Fruit fly (Drosophila melanogaster) whole organism, embryonic: ENCODE measurements around the gene CG10492.

Experiments used
- ATbp ChIP-seq: fragments of 200-800 bp; sonication (Bioruptor generic); optimal IDR thresholded peaks from 2 replicates; lab custom pipeline; 2017; ENCODE audit warnings: missing biosample characterization, mild to moderate bottlenecking, missing genetic modification characterization, missing genetic modification reagents
- Blimp-1 ChIP-seq: fragments of 200-800 bp; sonication (Bioruptor generic); optimal IDR thresholded peaks from 3 replicates; lab custom pipeline; 2018; ENCODE audit warnings: missing biosample characterization, missing genetic modification characterization, mild to moderate bottlenecking, moderate library complexity, missing genetic modification reagents
- CG10366 ChIP-seq: fragments of 200-800 bp; sonication (Bioruptor generic); IDR thresholded peaks from 2 replicates; pipeline ENCODE4 v1.3.6; 2022; ENCODE audit warnings: missing biosample characterization, missing genetic modification characterization
- CG11723 ChIP-seq: fragments of 200-800 bp; sonication (Bioruptor generic); optimal IDR thresholded peaks from 2 replicates; lab custom pipeline; 2017; ENCODE audit warnings: missing biosample characterization, mild to moderate bottlenecking, missing genetic modification characterization
- CG12942 ChIP-seq: fragments of 200-800 bp; sonication (Bioruptor generic); optimal IDR thresholded peaks from 3 replicates; lab custom pipeline; 2016; ENCODE audit warnings: missing biosample characterization, missing genetic modification characterization
- CG13123 ChIP-seq: fragments of 200-800 bp; sonication (Bioruptor generic); optimal IDR thresholded peaks from 2 replicates; lab custom pipeline; 2016; ENCODE audit warnings: missing biosample characterization, missing genetic modification characterization
- CG13424 ChIP-seq: fragments of 200-800 bp; sonication (Bioruptor generic); optimal IDR thresholded peaks from 2 replicates; lab custom pipeline; 2019; ENCODE audit warnings: missing biosample characterization, mild to moderate bottlenecking, missing genetic modification characterization, moderate library complexity
- CG15696 ChIP-seq: fragments of 200-800 bp; sonication (Bioruptor generic); optimal IDR thresholded peaks from 2 replicates; lab custom pipeline; 2019; ENCODE audit warnings: missing biosample characterization, mild to moderate bottlenecking, missing genetic modification characterization, moderate library complexity
- CG17612 ChIP-seq: fragments of 200-800 bp; sonication (Bioruptor generic); IDR thresholded peaks from 2 replicates; pipeline ENCODE4 v1.3.6; 2022; ENCODE audit warnings: missing biosample characterization, missing genetic modification characterization
- CG17912 ChIP-seq: fragments of 200-800 bp; sonication (Bioruptor generic); optimal IDR thresholded peaks from 2 replicates; lab custom pipeline; 2018; ENCODE audit warnings: missing biosample characterization, mild to moderate bottlenecking, missing genetic modification characterization
- CG18619 ChIP-seq: fragments of 200-800 bp; sonication (Bioruptor generic); optimal IDR thresholded peaks from 3 replicates; lab custom pipeline; 2017; ENCODE audit warnings: missing biosample characterization, mild to moderate bottlenecking, missing genetic modification characterization
- CG3065 ChIP-seq: fragments of 200-800 bp; sonication (Bioruptor generic); optimal IDR thresholded peaks from 2 replicates; lab custom pipeline; 2016; ENCODE audit warnings: missing biosample characterization, missing genetic modification characterization
- CG3726 ChIP-seq: fragments of 200-800 bp; sonication (Bioruptor generic); IDR thresholded peaks from 3 replicates; pipeline ENCODE4, ENCODE4 v1.3.6; 2022; ENCODE audit warnings: missing biosample characterization, missing genetic modification characterization
- CG4424 ChIP-seq: fragments of 200-800 bp; sonication (Bioruptor generic); optimal IDR thresholded peaks from 3 replicates; lab custom pipeline; 2016; ENCODE audit warnings: missing biosample characterization, missing genetic modification characterization
- CG4820 ChIP-seq: fragments of 200-800 bp; sonication (Bioruptor generic); optimal IDR thresholded peaks from 3 replicates; lab custom pipeline; 2016; ENCODE audit warnings: missing biosample characterization, missing genetic modification characterization
- CG5953 ChIP-seq: fragments of 200-800 bp; sonication (Bioruptor generic); IDR thresholded peaks from 2 replicates; pipeline ENCODE4 v1.3.6; 2022; ENCODE audit warnings: missing biosample characterization, missing genetic modification characterization
- CG7839 ChIP-seq: fragments of 200-800 bp; sonication (Bioruptor generic); optimal IDR thresholded peaks from 3 replicates; lab custom pipeline; 2018; ENCODE audit warnings: missing biosample characterization, mild to moderate bottlenecking, missing genetic modification characterization, moderate library complexity
- CG8359 ChIP-seq: fragments of 200-800 bp; sonication (Bioruptor generic); optimal IDR thresholded peaks from 2 replicates; lab custom pipeline; 2017; ENCODE audit warnings: missing biosample characterization, mild to moderate bottlenecking, missing genetic modification characterization, borderline replicate concordance
- CG8765 ChIP-seq: fragments of 200-800 bp; sonication (Bioruptor generic); IDR thresholded peaks from 2 replicates; pipeline ENCODE4 v1.3.6; 2022; ENCODE audit warnings: missing biosample characterization, missing genetic modification characterization
- CG9437 ChIP-seq: fragments of 200-800 bp; sonication (Bioruptor generic); optimal IDR thresholded peaks from 2 replicates; lab custom pipeline; 2018; ENCODE audit warnings: missing biosample characterization, mild to moderate bottlenecking, missing genetic modification characterization
- CG9797 ChIP-seq: fragments of 200-800 bp; sonication (Bioruptor generic); optimal IDR thresholded peaks from 3 replicates; lab custom pipeline; 2018; ENCODE audit warnings: missing biosample characterization, mild to moderate bottlenecking, missing genetic modification characterization
- Dref ChIP-seq: fragments of 200-800 bp; sonication (Bioruptor generic); IDR thresholded peaks from 2 replicates; pipeline ENCODE4 v1.3.6; 2022; ENCODE audit warnings: missing biosample characterization, missing genetic modification characterization
- Ets65A ChIP-seq: fragments of 200-800 bp; sonication (Bioruptor generic); peaks from one replicate; lab custom pipeline; 2016; ENCODE audit warnings: missing biosample characterization, missing genetic modification characterization
- Fer3 ChIP-seq: fragments of 200-800 bp; sonication (Bioruptor generic); optimal IDR thresholded peaks from 2 replicates; lab custom pipeline; 2018; ENCODE audit warnings: missing biosample characterization, mild to moderate bottlenecking, missing genetic modification characterization, moderate library complexity
- GATAe ChIP-seq: fragments of 200-800 bp; sonication (Bioruptor generic); conservative IDR thresholded peaks from 2 replicates; pipeline ENCODE4 v1.3.6; 2022; ENCODE audit warnings: missing biosample characterization, missing genetic modification characterization
- HLH4C ChIP-seq: fragments of 200-800 bp; sonication (Bioruptor generic); IDR thresholded peaks from 3 replicates; pipeline ENCODE4 v1.3.6; 2022; ENCODE audit warnings: missing biosample characterization, missing genetic modification characterization; ENCODE audit not compliant: partially characterized antibody
- Med ChIP-seq: fragments of 200-800 bp; sonication (Bioruptor generic); peaks from one replicate; lab custom pipeline; 2016; ENCODE audit warnings: missing biosample characterization, missing genetic modification characterization, mild to moderate bottlenecking, inconsistent platforms, moderate library complexity
- Nf-YB ChIP-seq: fragments of 200-800 bp; sonication (Bioruptor generic); optimal IDR thresholded peaks from 3 replicates; lab custom pipeline; 2019; ENCODE audit warnings: missing biosample characterization, mild to moderate bottlenecking, missing genetic modification characterization, moderate library complexity
- TFAM ChIP-seq: fragments of 200-800 bp; sonication (Bioruptor generic); optimal IDR thresholded peaks from 2 replicates; lab custom pipeline; 2017; ENCODE audit warnings: missing biosample characterization, missing genetic modification characterization, inconsistent platforms
- ash1 ChIP-seq: fragments of 200-800 bp; sonication (Bioruptor generic); optimal IDR thresholded peaks from 2 replicates; lab custom pipeline; 2018; ENCODE audit warnings: missing biosample characterization, mild to moderate bottlenecking, missing genetic modification characterization
- dysf ChIP-seq: fragments of 200-800 bp; sonication (Bioruptor generic); IDR thresholded peaks from 3 replicates; pipeline ENCODE4 v1.3.6; 2022; ENCODE audit warnings: missing biosample characterization, missing genetic modification characterization
- emc ChIP-seq: fragments of 200-800 bp; sonication (Bioruptor generic); optimal IDR thresholded peaks from 2 replicates; lab custom pipeline; 2016; ENCODE audit warnings: missing biosample characterization, missing genetic modification characterization
- eyg ChIP-seq: fragments of 200-800 bp; sonication (Bioruptor generic); optimal IDR thresholded peaks from 3 replicates; lab custom pipeline; 2016; ENCODE audit warnings: missing biosample characterization, missing genetic modification characterization
- fd96Cb ChIP-seq: fragments of 200-800 bp; sonication (Bioruptor generic); optimal IDR thresholded peaks from 2 replicates; lab custom pipeline; 2018; ENCODE audit warnings: missing biosample characterization, mild to moderate bottlenecking, missing genetic modification characterization, moderate library complexity
- gem ChIP-seq: fragments of 200-800 bp; sonication (Bioruptor generic); optimal IDR thresholded peaks from 2 replicates; lab custom pipeline; 2019; ENCODE audit warnings: missing biosample characterization, mild to moderate bottlenecking, missing genetic modification characterization, moderate library complexity
- grau ChIP-seq: fragments of 200-800 bp; optimal IDR thresholded peaks from 3 replicates; lab custom pipeline; 2019; ENCODE audit warnings: missing biosample characterization, mild to moderate bottlenecking, missing genetic modification characterization, moderate library complexity
- ham ChIP-seq: fragments of 200-800 bp; sonication (Bioruptor generic); IDR thresholded peaks from 2 replicates; pipeline ENCODE4 v1.3.6; 2022; ENCODE audit warnings: missing biosample characterization, missing genetic modification characterization
- insv ChIP-seq, 2 experiments: fragments of 200-800 bp; sonication (Bioruptor generic); optimal IDR thresholded peaks; 3 replicates each; lab custom pipeline; 2016 to 2018; ENCODE audit warnings: missing biosample characterization in 2 of 2, missing genetic modification characterization in 2 of 2
- kah ChIP-seq: fragments of 200-800 bp; sonication (Bioruptor generic); optimal IDR thresholded peaks from 2 replicates; lab custom pipeline; 2018; ENCODE audit warnings: missing biosample characterization, mild to moderate bottlenecking, missing genetic modification characterization
- luna ChIP-seq: fragments of 200-800 bp; sonication (Bioruptor generic); optimal IDR thresholded peaks from 2 replicates; lab custom pipeline; 2016; ENCODE audit warnings: missing biosample characterization, missing genetic modification characterization
- nerfin-2 ChIP-seq: fragments of 200-800 bp; sonication (Bioruptor generic); IDR thresholded peaks from 2 replicates; pipeline ENCODE4 v1.3.6; 2022; ENCODE audit warnings: missing biosample characterization, missing genetic modification characterization; ENCODE audit not compliant: partially characterized antibody
- pita ChIP-seq: fragments of 200-800 bp; sonication (Bioruptor generic); optimal IDR thresholded peaks from 2 replicates; lab custom pipeline; 2017; ENCODE audit warnings: missing biosample characterization, mild to moderate bottlenecking, missing genetic modification characterization
- pum ChIP-seq: fragments of 200-800 bp; sonication (Bioruptor generic); optimal IDR thresholded peaks from 2 replicates; lab custom pipeline; 2016; ENCODE audit warnings: missing biosample characterization, missing genetic modification characterization
- sens ChIP-seq: fragments of 200-800 bp; sonication (Bioruptor generic); peaks from one replicate; lab custom pipeline; 2016; ENCODE audit warnings: missing biosample characterization, missing genetic modification characterization
- stwl ChIP-seq: fragments of 200-800 bp; sonication (Bioruptor generic); optimal IDR thresholded peaks from 3 replicates; lab custom pipeline; 2018; ENCODE audit warnings: missing biosample characterization, mild to moderate bottlenecking, missing genetic modification characterization, moderate library complexity
- sug ChIP-seq: fragments of 200-800 bp; optimal IDR thresholded peaks from 2 replicates; lab custom pipeline; 2019; ENCODE audit warnings: missing biosample characterization, mild to moderate bottlenecking, missing genetic modification characterization, moderate library complexity
- tll ChIP-seq, 2 experiments: fragments of 200-800 bp in 1 of 2; fragments of >200 bp in 1 of 2; sonication (Bioruptor generic) in 1 of 2; optimal IDR thresholded peaks; 2 replicates each; lab custom pipeline; 2017 to 2019; ENCODE audit warnings: missing biosample characterization in 2 of 2, missing genetic modification characterization in 2 of 2, mild to moderate bottlenecking in 1 of 2, moderate library complexity in 1 of 2
- wor ChIP-seq: fragments of 200-800 bp; sonication (Bioruptor generic); IDR thresholded peaks from 2 replicates; pipeline ENCODE4 v1.3.6; 2022; ENCODE audit warnings: missing biosample characterization, missing genetic modification characterization
- zf30C ChIP-seq: fragments of 200-800 bp; sonication (Bioruptor generic); optimal IDR thresholded peaks from 3 replicates; lab custom pipeline; 2018; ENCODE audit warnings: missing biosample characterization, mild to moderate bottlenecking, missing genetic modification characterization
- zfh2 ChIP-seq: fragments of 200-800 bp; sonication (Bioruptor generic); optimal IDR thresholded peaks from 2 replicates; lab custom pipeline; 2016; ENCODE audit warnings: missing biosample characterization, missing genetic modification characterization

Gene CG10492

dm6 chr2L:19051534-19052100, 2.3 kb upstream of the CG10492 start, which contains the start of gene Rpn3 (continued):
- TF ChIP-seq zfh2 (GFP tag; lab: Kevin White, UChicago), result peak; percentile 77
- peak; percentile 96 for TF ChIP-seq zf30C (GFP tag; lab: Kevin White, UChicago)
- TF ChIP-seq CG18619 (GFP tag; lab: Kevin White, UChicago), result peak; percentile 61
- peak; percentile 48 for TF ChIP-seq CG11723
- peak; percentile 85 for TF ChIP-seq CG5953 (GFP tag; lab: Robert Waterston, UW)
- no peak for TF ChIP-seq CG17912 (GFP tag; lab: Kevin White, UChicago)
- TF ChIP-seq CG13123 (GFP tag; lab: Kevin White, UChicago), result peak; percentile 68
- peak; percentile 84 for TF ChIP-seq grau (tag; lab: Kevin White, UChicago)
- peak; percentile 69 for TF ChIP-seq pum (GFP tag; lab: Kevin White, UChicago)
- no peak for TF ChIP-seq tll (GFP tag; optimal IDR thresholded peaks at IDR 0.05; lab: Kevin White, UChicago)
- peak; percentile 32 for TF ChIP-seq TFAM
- peak; percentile 55 for TF ChIP-seq eyg (GFP tag; lab: Kevin White, UChicago)
- TF ChIP-seq emc (GFP tag; lab: Kevin White, UChicago), result no peak
- peak; percentile 63 for TF ChIP-seq Dref (GFP tag; lab: Robert Waterston, UW)
- TF ChIP-seq pita (GFP tag; lab: Kevin White, UChicago), result no peak
- peak; percentile 79 for TF ChIP-seq fd96Cb
- peak; percentile 57 for TF ChIP-seq CG8765 (GFP tag; lab: Robert Waterston, UW)
- TF ChIP-seq Fer3, result peak; percentile 79
- no peak for TF ChIP-seq CG8359 (GFP tag; lab: Kevin White, UChicago)
- peak; percentile 90 for TF ChIP-seq CG4424
- peak; percentile 66 for TF ChIP-seq CG15696 (tag; lab: Kevin White, UChicago)
- peak; percentile 84 for TF ChIP-seq CG10366 (GFP tag; lab: Robert Waterston, UW)
- TF ChIP-seq Ets65A (GFP tag; lab: Kevin White, UChicago), result peak; percentile 93
- TF ChIP-seq gem (tag; lab: Kevin White, UChicago), result peak; percentile 94
- peak; percentile 97 for TF ChIP-seq sens (GFP tag; lab: Kevin White, UChicago)
- no peak for TF ChIP-seq ash1 (GFP tag; lab: Kevin White, UChicago)
- peak; percentile 73 for TF ChIP-seq stwl (tag; lab: Kevin White, UChicago)
- TF ChIP-seq nerfin-2 (GFP tag; lab: Robert Waterston, UW), result peak; percentile 75
- TF ChIP-seq CG3726 (GFP tag; lab: Robert Waterston, UW), result peak; percentile 54; the same call in 1 of the 3 replicates
- 0 out of 2 replicates have a peak, but pooled peaks have one; percentile 34 for TF ChIP-seq GATAe
- TF ChIP-seq CG13424 (tag; lab: Kevin White, UChicago), result peak; percentile 82
- peak; percentile 62 for TF ChIP-seq Nf-YB
- TF ChIP-seq ATbp (GFP tag; lab: Kevin White, UChicago), result no peak
- TF ChIP-seq dysf (GFP tag; lab: Robert Waterston, UW), result peak; percentile 84
- TF ChIP-seq ham (GFP tag; lab: Robert Waterston, UW), result no peak
- TF ChIP-seq CG3065 (GFP tag; lab: Kevin White, UChicago), result peak; percentile 22
- TF ChIP-seq HLH4C, result peak; percentile 72
- peak; percentile 85 for TF ChIP-seq Blimp-1 (GFP tag; lab: Kevin White, UChicago)
- TF ChIP-seq CG12942 (GFP tag; lab: Kevin White, UChicago), result peak; percentile 85
- TF ChIP-seq wor (GFP tag; lab: Robert Waterston, UW), result peak; percentile 71
- TF ChIP-seq Med (GFP tag; lab: Kevin White, UChicago), result peak; percentile 96
- peak; percentile 82 for TF ChIP-seq CG7839 (tag; lab: Kevin White, UChicago)
- no peak for TF ChIP-seq insv (GFP tag; optimal IDR thresholded peaks at IDR 0.05; lab: Kevin White, UChicago)
- no peak for TF ChIP-seq CG9797 (GFP tag; lab: Kevin White, UChicago)
- peak; percentile 83 for TF ChIP-seq CG17612 (GFP tag; lab: Robert Waterston, UW)
- TF ChIP-seq CG4820 (GFP tag; lab: Kevin White, UChicago), result peak; percentile 73
- peak; percentile 24 for TF ChIP-seq luna
- no peak for TF ChIP-seq kah (GFP tag; lab: Kevin White, UChicago)
- TF ChIP-seq CG9437 (GFP tag; lab: Kevin White, UChicago), result peak; percentile 99
- TF ChIP-seq sug (tag; lab: Kevin White, UChicago), result peak; percentile 66
